Fruit fly (Drosophila melanogaster) Kc167 (cell line): ENCODE measurements around the gene CG7368.

ENCODE experiments used
- Myc ChIP-seq: fragments of >200 bp; optimal IDR thresholded peaks from 2 replicates; lab custom pipeline; 2017; ENCODE audit warnings: missing external identifiers
- h ChIP-seq: fragments of >200 bp; optimal IDR thresholded peaks from 3 replicates; lab custom pipeline; 2018; ENCODE audit warnings: missing external identifiers
- psq ChIP-seq: fragments of >200 bp; optimal IDR thresholded peaks from 2 replicates; lab custom pipeline; 2017; ENCODE audit warnings: missing external identifiers
- ttk ChIP-seq: sonication (Bioruptor generic); optimal IDR thresholded peaks from 2 replicates; lab custom pipeline; 2017; ENCODE audit warnings: missing external identifiers

- no peak for TF ChIP-seq h (lab: Kevin White, UChicago)
- no peak for TF ChIP-seq psq (lab: Kevin White, UChicago)
- TF ChIP-seq ttk = no peak
- TF ChIP-seq Myc (lab: Kevin White, UChicago) = no peak
Observed at dm6 chr3L:11626229-11626826, 29.3 kb downstream of the CG7368 start, which contains the start of gene PCID2.
